Fruit fly (Drosophila melanogaster) Kc167 (cell line): ENCODE results near the gene CG13606.

Experiments used
- Myc ChIP-seq: fragments of >200 bp; optimal IDR thresholded peaks from 2 replicates; lab custom pipeline; 2017; ENCODE audit warnings: missing external identifiers
- Sin3A ChIP-seq: fragments of >200 bp; optimal IDR thresholded peaks from 2 replicates; lab custom pipeline; 2018; ENCODE audit warnings: missing external identifiers
- h ChIP-seq: fragments of >200 bp; optimal IDR thresholded peaks from 3 replicates; lab custom pipeline; 2018; ENCODE audit warnings: missing external identifiers
- insv ChIP-seq: fragments of >200 bp; optimal IDR thresholded peaks from 3 replicates; lab custom pipeline; 2018; ENCODE audit warnings: missing external identifiers
- psq ChIP-seq: fragments of >200 bp; optimal IDR thresholded peaks from 2 replicates; lab custom pipeline; 2017; ENCODE audit warnings: missing external identifiers
- ttk ChIP-seq: sonication (Bioruptor generic); optimal IDR thresholded peaks from 2 replicates; lab custom pipeline; 2017; ENCODE audit warnings: missing external identifiers

- TF ChIP-seq h (no peak), Sin3A (lab: Kevin White, UChicago) (no peak), ttk (lab: Kevin White, UChicago) (no peak), psq (lab: Kevin White, UChicago) (peak; percentile 47), Myc (lab: Kevin White, UChicago) (no peak), insv (lab: Kevin White, UChicago) (no peak)
Measured at dm6 chr3R:24221334-24222302, 49.2 kb downstream of the CG13606 start, which contains the start of gene twin.
